Fruit fly (Drosophila melanogaster): Measurements from ENCODE around the gene CG40298.

DNA sequence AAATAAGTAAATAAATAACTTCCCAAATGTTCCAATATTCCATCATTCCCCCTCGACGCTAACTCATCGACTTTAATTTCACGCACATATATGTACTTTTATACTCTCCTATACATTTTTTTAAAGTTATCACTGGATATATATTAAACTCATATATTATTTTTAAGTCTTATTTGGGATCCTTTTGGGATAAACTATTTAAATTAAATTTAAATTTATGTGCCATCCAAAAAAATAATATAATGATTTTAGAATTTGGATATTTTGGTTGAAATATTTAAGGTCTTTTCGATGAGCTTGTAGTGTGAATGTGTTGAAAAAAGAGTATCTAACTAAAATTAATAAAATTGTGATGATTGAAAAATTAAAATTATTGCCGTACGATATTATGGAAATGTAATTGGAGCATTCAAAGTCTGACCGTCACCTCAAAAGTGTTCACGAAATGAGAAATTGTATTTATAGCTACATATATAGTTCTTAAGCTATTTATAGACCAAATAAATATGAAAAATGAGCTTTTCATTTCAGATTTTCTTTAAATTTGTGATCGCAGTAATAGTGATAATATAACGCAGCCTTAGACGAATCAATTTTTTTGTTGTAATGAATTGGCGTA lies at the start of gene CG40298:
- TF ChIP-seq Sox102F (GFP tag; optimal IDR thresholded peaks at IDR 0.05) (no peak), fd85E (GFP tag; optimal IDR thresholded peaks at IDR 0.05) (no peak), Blimp-1 (GFP tag; optimal IDR thresholded peaks at IDR 0.05) (no peak), CG6792 (GFP tag; optimal IDR thresholded peaks at IDR 0.05) (no peak), CG10669 (GFP tag; optimal IDR thresholded peaks at IDR 0.05) (no peak), CG10631 (GFP tag; optimal IDR thresholded peaks at IDR 0.05) (no peak), svp (GFP tag) (no peak), Hr39 (GFP tag; optimal IDR thresholded peaks at IDR 0.05) (no peak), CG34406 (GFP tag; optimal IDR thresholded peaks at IDR 0.05) (no peak), CG16779 (tag; optimal IDR thresholded peaks at IDR 0.05) (no peak)

All from whole organism, prepupa.